Worm (Caenorhabditis elegans): Measurements from ENCODE around the gene nsy-7.

- TF ChIP-seq fos-1 (tag; optimal IDR thresholded peaks at IDR 0.05) (no peak), ama-1 (optimal IDR thresholded peaks at IDR 0.05) (no peak), elt-1 (tag; optimal IDR thresholded peaks at IDR 0.05) (no peak), nhr-12 (tag; optimal IDR thresholded peaks at IDR 0.05) (no peak), skn-1 (tag; optimal IDR thresholded peaks at IDR 0.05) (no peak), snpc-4 (tag; optimal IDR thresholded peaks at IDR 0.05) (peak; percentile 37), C34F6.9 (tag; optimal IDR thresholded peaks at IDR 0.05) (no peak), nhr-6 (tag; optimal IDR thresholded peaks at IDR 0.05) (no peak), lin-39 (tag; optimal IDR thresholded peaks at IDR 0.05) (no peak), ztf-4 (tag; optimal IDR thresholded peaks at IDR 0.05) (no peak), nhr-237 (tag; optimal IDR thresholded peaks at IDR 0.05) (no peak), lin-11 (tag; optimal IDR thresholded peaks at IDR 0.05) (no peak), zag-1 (tag; optimal IDR thresholded peaks at IDR 0.05) (no peak)
Observed at ce11 chrIV:8075516-8075915, 10.9 kb downstream of the nsy-7 start.
